Fruit fly (Drosophila melanogaster) whole organism, wandering third instar larva: ENCODE measurements around the gene CG43245.

ENCODE experiments used
- Abd-B ChIP-seq: fragments of >200 bp; optimal IDR thresholded peaks from 2 replicates; lab custom pipeline; 2017; ENCODE audit warnings: missing biosample characterization, missing genetic modification characterization
- CG32264 ChIP-seq: fragments of 200-800 bp; sonication (Bioruptor generic); optimal IDR thresholded peaks from 2 replicates; lab custom pipeline; 2016; ENCODE audit warnings: missing biosample characterization, missing genetic modification characterization
- CG9705 ChIP-seq: fragments of 200-800 bp; sonication (Bioruptor generic); optimal IDR thresholded peaks from 2 replicates; lab custom pipeline; 2018; ENCODE audit warnings: missing biosample characterization, mild to moderate bottlenecking, missing genetic modification characterization
- CrebA ChIP-seq: fragments of 200-800 bp; sonication (Bioruptor generic); optimal IDR thresholded peaks from 2 replicates; lab custom pipeline; 2016; ENCODE audit warnings: missing biosample characterization, mild to moderate bottlenecking, missing genetic modification characterization, borderline replicate concordance
- Dfd ChIP-seq: fragments of >200 bp; optimal IDR thresholded peaks from 2 replicates; lab custom pipeline; 2017; ENCODE audit warnings: missing biosample characterization, missing genetic modification characterization
- Dif ChIP-seq: fragments of 200-275, 200-300 bp; sonication (Bioruptor generic); optimal IDR thresholded peaks from 2 replicates; lab custom pipeline; 2018; ENCODE audit warnings: missing biosample characterization, missing genetic modification characterization; ENCODE audit not compliant: partially characterized antibody
- GATAd ChIP-seq: sonication (Bioruptor generic); optimal IDR thresholded peaks from 2 replicates; lab custom pipeline; 2016; ENCODE audit warnings: missing biosample characterization, missing genetic modification characterization
- HLH106 ChIP-seq: fragments of 200-800 bp; optimal IDR thresholded peaks from 3 replicates; lab custom pipeline; 2019; ENCODE audit warnings: missing biosample characterization, mild to moderate bottlenecking, missing genetic modification characterization, moderate library complexity
- Hnf4 ChIP-seq: fragments of 200-800 bp; sonication (Bioruptor generic); optimal IDR thresholded peaks from 2 replicates; lab custom pipeline; 2016; ENCODE audit warnings: missing biosample characterization, mild to moderate bottlenecking, missing genetic modification characterization
- Hr78 ChIP-seq: fragments of >200 bp; optimal IDR thresholded peaks from 2 replicates; lab custom pipeline; 2017; ENCODE audit warnings: missing biosample characterization, missing genetic modification characterization
- Hr83 ChIP-seq: fragments of 200-300 bp; sonication (Bioruptor generic); optimal IDR thresholded peaks from 2 replicates; lab custom pipeline; 2016; ENCODE audit warnings: missing biosample characterization, mild to moderate bottlenecking, missing genetic modification characterization, moderate library complexity; ENCODE audit not compliant: poor library complexity, severe bottlenecking
- Jra ChIP-seq: sonication (Bioruptor generic); optimal IDR thresholded peaks from 2 replicates; lab custom pipeline; 2016; ENCODE audit warnings: missing biosample characterization, missing genetic modification characterization
- Mio ChIP-seq: sonication (Bioruptor generic); optimal IDR thresholded peaks from 2 replicates; lab custom pipeline; 2016; ENCODE audit warnings: missing biosample characterization, missing genetic modification characterization
- Myc ChIP-seq: fragments of >200 bp; optimal IDR thresholded peaks from 2 replicates; lab custom pipeline; 2017
- N ChIP-seq: fragments of >200 bp; optimal IDR thresholded peaks from 2 replicates; lab custom pipeline; 2018; ENCODE audit warnings: missing biosample characterization, missing external identifiers, missing genetic modification characterization
- OdsH ChIP-seq: fragments of 200-800 bp; sonication (Bioruptor generic); optimal IDR thresholded peaks from 2 replicates; lab custom pipeline; 2016; ENCODE audit warnings: missing biosample characterization, mild to moderate bottlenecking, missing genetic modification characterization
- Rel ChIP-seq, 2 experiments: fragments of 200-800 bp; sonication (Bioruptor generic) in 1 of 2; optimal IDR thresholded peaks; 2 replicates in 1 of 2; 3 replicates in 1 of 2; lab custom pipeline; 2016 to 2019; ENCODE audit warnings: mild to moderate bottlenecking in 2 of 2, missing biosample characterization in 2 of 2, missing genetic modification characterization in 2 of 2, moderate library complexity in 1 of 2
- Sp1 ChIP-seq: fragments of 200-800 bp; sonication (Bioruptor generic); optimal IDR thresholded peaks from 3 replicates; lab custom pipeline; 2019; ENCODE audit warnings: missing biosample characterization, mild to moderate bottlenecking, missing genetic modification characterization, moderate library complexity
- Vsx2 ChIP-seq: fragments of 200-300, 225-300 bp; sonication (Bioruptor generic); optimal IDR thresholded peaks from 2 replicates; lab custom pipeline; 2018; ENCODE audit warnings: missing biosample characterization, missing genetic modification characterization; ENCODE audit not compliant: partially characterized antibody
- br ChIP-seq: fragments of 200-800 bp; sonication (Bioruptor generic); optimal IDR thresholded peaks from 2 replicates; lab custom pipeline; 2016; ENCODE audit warnings: missing biosample characterization, missing genetic modification characterization
- brk ChIP-seq: fragments of 200-800 bp; sonication (Bioruptor generic); optimal IDR thresholded peaks from 2 replicates; lab custom pipeline; 2016; ENCODE audit warnings: missing biosample characterization, mild to moderate bottlenecking, missing genetic modification characterization
- dl ChIP-seq, 2 experiments: fragments of 175-275, 200-275 bp in 1 of 2; fragments of 200-275 bp in 1 of 2; sonication (Bioruptor generic); optimal IDR thresholded peaks; lab custom pipeline; 2018; ENCODE audit warnings: mild to moderate bottlenecking in 2 of 2, missing biosample characterization in 2 of 2, missing genetic modification characterization in 2 of 2, moderate library complexity in 2 of 2; ENCODE audit not compliant: partially characterized antibody in 2 of 2, insufficient read depth in 1 of 2
- dmrt93B ChIP-seq: fragments of 200-800 bp; sonication (Bioruptor generic); optimal IDR thresholded peaks from 2 replicates; lab custom pipeline; 2018; ENCODE audit warnings: missing biosample characterization, mild to moderate bottlenecking, missing genetic modification characterization
- dsf ChIP-seq: sonication (Bioruptor generic); optimal IDR thresholded peaks from 2 replicates; lab custom pipeline; 2016; ENCODE audit warnings: missing biosample characterization, missing genetic modification characterization, borderline replicate concordance
- ey ChIP-seq: fragments of 200-800 bp; sonication (Bioruptor generic); optimal IDR thresholded peaks from 2 replicates; lab custom pipeline; 2016; ENCODE audit warnings: missing biosample characterization, missing genetic modification characterization
- foxo ChIP-seq, 2 experiments: fragments of 200-800 bp; sonication (Bioruptor generic); optimal IDR thresholded peaks; 2 replicates in 1 of 2; 3 replicates in 1 of 2; lab custom pipeline; 2016 to 2017; ENCODE audit warnings: missing biosample characterization in 2 of 2, missing genetic modification characterization in 2 of 2
- fru ChIP-seq: fragments of 200-800 bp; sonication (Bioruptor generic); optimal IDR thresholded peaks from 3 replicates; lab custom pipeline; 2016; ENCODE audit warnings: missing biosample characterization, mild to moderate bottlenecking, missing genetic modification characterization
- h ChIP-seq: fragments of 200-800 bp; sonication (Bioruptor generic); optimal IDR thresholded peaks from 3 replicates; lab custom pipeline; 2016; ENCODE audit warnings: missing biosample characterization, mild to moderate bottlenecking, missing genetic modification characterization
- jim ChIP-seq: fragments of 175-275, 200-325 bp; sonication (Bioruptor generic); optimal IDR thresholded peaks from 2 replicates; lab custom pipeline; 2016; ENCODE audit warnings: missing biosample characterization, mild to moderate bottlenecking, missing genetic modification characterization
- lola ChIP-seq: fragments of >200 bp; optimal IDR thresholded peaks from 2 replicates; lab custom pipeline; 2017; ENCODE audit warnings: missing biosample characterization, missing genetic modification characterization
- pan ChIP-seq: fragments of >200 bp; optimal IDR thresholded peaks from 2 replicates; lab custom pipeline; 2017
- psq ChIP-seq: fragments of 200-800 bp; sonication (Bioruptor generic); optimal IDR thresholded peaks from 3 replicates; lab custom pipeline; 2017; ENCODE audit warnings: missing biosample characterization, mild to moderate bottlenecking, missing genetic modification characterization, moderate library complexity
- rgr ChIP-seq: fragments of 200-800 bp; sonication (Bioruptor generic); optimal IDR thresholded peaks from 3 replicates; lab custom pipeline; 2016; ENCODE audit warnings: missing biosample characterization, mild to moderate bottlenecking, missing genetic modification characterization
- sage ChIP-seq: fragments of 200-800 bp; sonication (Bioruptor generic); optimal IDR thresholded peaks from 2 replicates; lab custom pipeline; 2016; ENCODE audit warnings: missing biosample characterization, mild to moderate bottlenecking, missing genetic modification characterization
- sv ChIP-seq: fragments of 200-800 bp; sonication (Bioruptor generic); optimal IDR thresholded peaks from 3 replicates; lab custom pipeline; 2016; ENCODE audit warnings: missing biosample characterization, missing genetic modification characterization
- tai ChIP-seq: sonication (Bioruptor generic); optimal IDR thresholded peaks from 2 replicates; lab custom pipeline; 2016; ENCODE audit warnings: missing biosample characterization, missing genetic modification characterization
- usp ChIP-seq: fragments of >200 bp; optimal IDR thresholded peaks from 2 replicates; lab custom pipeline; 2017; ENCODE audit warnings: missing biosample characterization, missing genetic modification characterization
- woc ChIP-seq: sonication (Bioruptor generic); optimal IDR thresholded peaks from 2 replicates; lab custom pipeline; 2016; ENCODE audit warnings: missing biosample characterization, mild to moderate bottlenecking, missing genetic modification characterization

The CG43245 gene

dm6 chr3L:10741120-10741519 is 30.6 kb upstream of the CG43245 start:
- TF ChIP-seq br (GFP tag; lab: Kevin White, UChicago): no peak
- peak; percentile 76 for TF ChIP-seq Hr83 (GFP tag; lab: Kevin White, UChicago)
- TF ChIP-seq Rel (GFP tag; optimal IDR thresholded peaks at IDR 0.05; lab: Kevin White, UChicago): no peak
- TF ChIP-seq Rel (tag; optimal IDR thresholded peaks at IDR 0.05; lab: Kevin White, UChicago): peak; percentile 2
- TF ChIP-seq Dif (GFP tag; lab: Kevin White, UChicago): no peak
- no peak for TF ChIP-seq sage

dm6 chr3L:10742225-10742624 is 29.5 kb upstream of the CG43245 start:
- TF ChIP-seq HLH106 (tag; lab: Kevin White, UChicago) (no peak), GATAd (no peak), Rel (GFP tag; optimal IDR thresholded peaks at IDR 0.05; lab: Kevin White, UChicago) (no peak), Rel (tag; optimal IDR thresholded peaks at IDR 0.05; lab: Kevin White, UChicago) (peak; percentile 28), foxo (GFP tag; optimal IDR thresholded peaks at IDR 0.05; lab: Kevin White, UChicago) (no peak)
- TF ChIP-seq, all 38 proteins: peak for 1

dm6 chr3L:10742813-10743212 is 28.9 kb upstream of the CG43245 start:
- TF ChIP-seq pan (lab: Kevin White, UChicago) (no peak), Hr83 (GFP tag; lab: Kevin White, UChicago) (no peak), br (GFP tag; lab: Kevin White, UChicago) (peak; percentile 46), Hnf4 (GFP tag; lab: Kevin White, UChicago) (peak; percentile 4), lola (GFP tag; lab: Kevin White, UChicago) (no peak), tai (GFP tag; lab: Kevin White, UChicago) (no peak), CG9705 (GFP tag; lab: Kevin White, UChicago) (no peak), CG32264 (GFP tag; lab: Kevin White, UChicago) (no peak), h (GFP tag; lab: Kevin White, UChicago) (peak; percentile 11), Jra (GFP tag; lab: Kevin White, UChicago) (no peak), sage (peak; percentile 53), sv (no peak), OdsH (GFP tag; lab: Kevin White, UChicago) (peak; percentile 9), dl (GFP tag; optimal IDR thresholded peaks at IDR 0.05; lab: Kevin White, UChicago; ENCODE audit: insufficient read depth in 1 of 2, partially characterized antibody in 2 of 2) (peak; percentile 16 to 83), woc (peak; percentile 19), usp (GFP tag; lab: Kevin White, UChicago) (no peak), brk (GFP tag; lab: Kevin White, UChicago) (peak; percentile 29), GATAd (no peak), Dif (GFP tag; lab: Kevin White, UChicago) (peak; percentile 92), Hr78 (no peak), rgr (GFP tag; lab: Kevin White, UChicago) (peak; percentile 21), Abd-B (no peak), CrebA (peak; percentile 73), HLH106 (tag; lab: Kevin White, UChicago) (no peak), dmrt93B (GFP tag; lab: Kevin White, UChicago) (no peak), ey (GFP tag; lab: Kevin White, UChicago) (no peak), fru (peak; percentile 16), jim (GFP tag; lab: Kevin White, UChicago) (no peak), Myc (lab: Kevin White, UChicago) (no peak), foxo (GFP tag; optimal IDR thresholded peaks at IDR 0.05; lab: Kevin White, UChicago) (no peak), psq (GFP tag; lab: Kevin White, UChicago) (peak; percentile 37), Rel (GFP tag; optimal IDR thresholded peaks at IDR 0.05; lab: Kevin White, UChicago) (peak; percentile 41), Rel (tag; optimal IDR thresholded peaks at IDR 0.05; lab: Kevin White, UChicago) (no peak), Mio (GFP tag; lab: Kevin White, UChicago) (no peak), N (GFP tag; lab: Kevin White, UChicago) (no peak), dsf (GFP tag; lab: Kevin White, UChicago) (no peak), Dfd (GFP tag; lab: Kevin White, UChicago) (no peak), Sp1 (GFP tag; lab: Kevin White, UChicago) (no peak), Vsx2 (GFP tag; lab: Kevin White, UChicago) (peak; percentile 82)
